Fruit fly (Drosophila melanogaster): ENCODE measurements around the gene CG32240.

DNA sequence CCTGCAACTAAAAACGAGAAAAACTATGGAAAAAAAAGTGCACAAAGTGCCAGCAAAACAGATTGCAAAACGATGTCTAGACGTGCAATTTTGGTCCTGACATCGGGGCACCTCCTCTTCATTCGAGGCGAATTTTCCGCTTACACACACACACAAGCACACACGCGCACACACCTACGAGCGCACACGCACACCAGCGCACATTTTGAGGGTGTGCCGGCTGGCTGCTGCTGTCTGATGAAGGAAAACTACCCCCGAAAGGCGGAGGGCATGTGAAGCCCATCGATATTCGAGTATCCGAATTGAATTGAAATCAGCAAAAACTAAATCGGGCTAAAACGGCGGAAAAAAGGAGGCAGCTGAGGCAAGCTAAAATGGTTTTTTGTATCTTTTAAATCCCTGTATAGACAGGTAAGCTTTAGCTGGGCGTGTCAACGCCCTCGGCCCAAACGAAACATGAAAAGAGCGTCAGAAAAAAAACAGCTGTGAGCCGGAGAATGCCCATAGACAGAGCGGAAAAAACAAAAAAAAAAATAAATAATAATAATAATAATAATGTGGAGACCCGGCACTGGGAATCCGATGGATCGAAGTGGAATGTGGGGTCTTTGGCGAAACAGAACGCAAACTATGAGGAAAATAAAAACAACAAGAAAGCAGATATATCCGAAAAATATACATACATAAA, 21.6 kb downstream of the CG32240 start:
- TF ChIP-seq pan (optimal IDR thresholded peaks at IDR 0.05), result no peak
- TF ChIP-seq usp (GFP tag; optimal IDR thresholded peaks at IDR 0.05), result no peak
- no peak for TF ChIP-seq fru (GFP tag; optimal IDR thresholded peaks at IDR 0.05)
- no peak for TF ChIP-seq h (GFP tag; optimal IDR thresholded peaks at IDR 0.05)
- TF ChIP-seq Dfd (GFP tag; optimal IDR thresholded peaks at IDR 0.05), result peak; percentile 6
- TF ChIP-seq Hr78 (GFP tag; optimal IDR thresholded peaks at IDR 0.05), result no peak
- TF ChIP-seq dmrt93B (GFP tag; optimal IDR thresholded peaks at IDR 0.05), result no peak
- no peak for TF ChIP-seq N (GFP tag; optimal IDR thresholded peaks at IDR 0.05)
- TF ChIP-seq CG32264 (GFP tag; optimal IDR thresholded peaks at IDR 0.05), result no peak
- no peak for TF ChIP-seq rgr (GFP tag; optimal IDR thresholded peaks at IDR 0.05)
- no peak for TF ChIP-seq ey (GFP tag; optimal IDR thresholded peaks at IDR 0.05)
